Worm (Caenorhabditis elegans): Measurements from ENCODE around the gene M117.3.
A peak's percentile ranks its signal among the peaks of the same experiment; 100 is the strongest.
"Not testable (repeated sequence)": the region's sequence is repeated elsewhere in the genome, so short reads cannot be mapped to it uniquely, and the experiment has no call there.

M117.3 gene

ce11 chrIV:11822454-11822853 is 448 bp downstream of the M117.3 start (continued):
- TF ChIP-seq nhr-20 (tag; optimal IDR thresholded peaks at IDR 0.05) (peak; percentile 31), lir-3 (tag; optimal IDR thresholded peaks at IDR 0.05; ENCODE audit: poor library complexity) (no peak), nhr-19 (GFP tag; conservative IDR thresholded peaks at IDR 0.05) (peak; percentile 48), mdl-1 (tag; optimal IDR thresholded peaks at IDR 0.05) (peak in 1 of 2 experiments; percentile 29), ceh-82 (tag; optimal IDR thresholded peaks at IDR 0.05) (peak; percentile 10 to 85 (median 34)), nhr-90 (tag; optimal IDR thresholded peaks at IDR 0.05; ENCODE audit: poor library complexity) (no peak), rnt-1 (tag; optimal IDR thresholded peaks at IDR 0.05) (peak; percentile 59), elt-3 (tag; optimal IDR thresholded peaks at IDR 0.05) (peak in 1 of 6 experiments; percentile 36), unc-98 (GFP tag; IDR thresholded peaks at IDR 0.05) (no peak), nhr-47 (tag; optimal IDR thresholded peaks at IDR 0.05) (peak; percentile 44), lin-35 (GFP tag; optimal IDR thresholded peaks at IDR 0.05) (peak; percentile 90 to 93), nhr-12 (tag; optimal IDR thresholded peaks at IDR 0.05) (no peak), pqm-1 (tag; optimal IDR thresholded peaks at IDR 0.05) (no peak), unc-86 (tag; optimal IDR thresholded peaks at IDR 0.05) (peak; percentile 15), skn-1 (tag; optimal IDR thresholded peaks at IDR 0.05) (peak; percentile 51), ceh-88 (GFP tag; IDR thresholded peaks at IDR 0.05) (peak; percentile 21; the same call in 1 of the 2 replicates)

- not testable (repeated sequence) for TF ChIP-seq grh-1 (GFP tag; IDR thresholded peaks at IDR 0.05); nhr-84 (tag; optimal IDR thresholded peaks at IDR 0.05); ceh-88 (GFP tag; IDR thresholded peaks at IDR 0.05)
Observed at ce11 chrIV:11828012-11828411, 6.0 kb downstream of the M117.3 start, which contains the start of gene M117.6. M117.6 (minus strand) TSS chrIV:11828112.

- TF ChIP-seq nhr-47 (tag; optimal IDR thresholded peaks at IDR 0.05) (no peak), pax-3 (tag; optimal IDR thresholded peaks at IDR 0.05) (no peak), mep-1 (tag; optimal IDR thresholded peaks at IDR 0.05) (no peak), ztf-11 (tag; optimal IDR thresholded peaks at IDR 0.05) (no peak), xbp-1 (tag; optimal IDR thresholded peaks at IDR 0.05) (no peak), nhr-76 (tag; optimal IDR thresholded peaks at IDR 0.05) (no peak), rnt-1 (tag; optimal IDR thresholded peaks at IDR 0.05) (no peak), fkh-4 (tag; optimal IDR thresholded peaks at IDR 0.05; ENCODE audit: borderline replicate concordance) (no peak)
Observed at ce11 chrIV:11833456-11833855, 11.4 kb downstream of the M117.3 start, which contains the start of gene M117.4. M117.4 (minus strand) TSS chrIV:11833556.

DNA sequence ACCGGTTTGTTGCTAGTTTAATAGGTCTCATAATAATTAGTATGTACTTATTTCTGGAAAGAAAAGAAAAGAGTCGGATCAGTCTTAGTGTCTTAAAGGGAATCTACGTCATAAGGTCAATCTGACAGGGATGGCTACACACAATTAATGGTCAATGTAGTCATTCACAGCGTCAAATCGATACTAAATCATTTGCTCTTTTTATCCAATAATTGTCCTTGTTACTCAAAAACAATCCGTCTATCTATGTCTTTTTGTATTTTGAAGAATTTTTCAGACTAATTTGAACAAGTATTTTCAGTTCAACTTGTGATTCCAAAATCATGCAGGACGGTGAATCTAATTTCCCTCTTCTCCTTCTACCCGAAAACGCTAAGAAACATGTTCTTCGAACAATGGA is 16.7 kb downstream of the M117.3 start, which contains the start of gene fbxb-3:
fbxb-3 (plus strand) TSS at position 301 of the 400 bp plus-strand sequence.
- TF ChIP-seq dpl-1 (GFP tag; optimal IDR thresholded peaks at IDR 0.05) = no peak
- TF ChIP-seq ama-1 (optimal IDR thresholded peaks at IDR 0.05) = no peak
- TF ChIP-seq ceh-88 (GFP tag; IDR thresholded peaks at IDR 0.05) = no peak
- TF ChIP-seq sox-4 (tag; optimal IDR thresholded peaks at IDR 0.05) = no peak
- TF ChIP-seq pax-3 (tag; optimal IDR thresholded peaks at IDR 0.05) = no peak
- no peak for TF ChIP-seq zag-1 (tag; optimal IDR thresholded peaks at IDR 0.05)

DNA sequence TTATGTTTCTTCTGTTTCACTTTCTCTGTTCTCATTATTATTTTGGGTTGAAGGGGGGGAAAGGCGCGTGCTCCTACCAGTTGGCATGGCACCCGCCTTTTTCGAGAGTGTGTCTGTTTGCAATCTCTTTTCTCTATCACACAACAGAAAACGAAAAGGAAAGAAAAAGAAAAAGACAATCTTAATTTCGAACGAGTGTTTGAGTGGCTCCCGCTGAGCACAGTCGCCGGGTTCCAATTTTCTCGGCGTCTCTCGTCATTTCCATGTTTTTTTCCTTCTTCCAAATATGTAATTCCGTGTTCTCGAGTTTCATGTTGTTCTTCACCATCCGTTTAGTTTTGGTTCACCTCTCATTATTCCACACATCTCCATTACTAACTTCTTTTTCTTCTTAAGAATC is 20.1 kb downstream of the M117.3 start, which contains the start of gene F38H4.3:
F38H4.3 (plus strand) TSS at position 301 of the 400 bp plus-strand sequence.
- no peak for TF ChIP-seq Y116A8C.19 (tag; optimal IDR thresholded peaks at IDR 0.05; ENCODE audit: borderline replicate concordance)
- TF ChIP-seq hlh-17 (GFP tag; optimal IDR thresholded peaks at IDR 0.05; ENCODE audit: borderline replicate concordance) = no peak
- TF ChIP-seq fkh-8 (tag; optimal IDR thresholded peaks at IDR 0.05) = peak; percentile 7

ce11 chrIV:11847771-11848312 is 25.8 kb downstream of the M117.3 start, which contains the start of the genes F38H4.6 and F38H4.4:
F38H4.6 (minus strand) TSS chrIV:11847871.
F38H4.4 (plus strand) TSS chrIV:11848262.
- no peak for TF ChIP-seq aly-2 (tag; optimal IDR thresholded peaks at IDR 0.05)
- no peak for TF ChIP-seq vab-15 (tag; optimal IDR thresholded peaks at IDR 0.05)
- TF ChIP-seq nhr-12 (tag; optimal IDR thresholded peaks at IDR 0.05) = no peak
- no peak for TF ChIP-seq unc-30 (tag; optimal IDR thresholded peaks at IDR 0.05)
- no peak for TF ChIP-seq nhr-84 (tag; optimal IDR thresholded peaks at IDR 0.05)
- TF ChIP-seq zip-4 (GFP tag; optimal IDR thresholded peaks at IDR 0.05) = no peak
- TF ChIP-seq F16B12.6 (tag; optimal IDR thresholded peaks at IDR 0.05) = no peak
- no peak for TF ChIP-seq grh-1 (GFP tag; IDR thresholded peaks at IDR 0.05)
- TF ChIP-seq C34B4.2 (tag; optimal IDR thresholded peaks at IDR 0.05) = no peak
- no peak for TF ChIP-seq nhr-77 (tag; optimal IDR thresholded peaks at IDR 0.05)
- TF ChIP-seq sptf-1 (tag; optimal IDR thresholded peaks at IDR 0.05) = no peak

All from whole organism, L1 larva.